Fruit fly (Drosophila melanogaster) whole organism, embryonic: Measurements from ENCODE around the gene CG43867.

ENCODE experiments used
- Bgb ChIP-seq: fragments of 200-800 bp; sonication (Bioruptor generic); IDR thresholded peaks from 2 replicates; pipeline ENCODE4 v1.3.6; 2022; ENCODE audit warnings: missing biosample characterization, missing genetic modification characterization; ENCODE audit not compliant: partially characterized antibody
- CG10147 ChIP-seq: fragments of 200-800 bp; sonication (Bioruptor generic); optimal IDR thresholded peaks from 2 replicates; lab custom pipeline; 2019; ENCODE audit warnings: missing biosample characterization, mild to moderate bottlenecking, missing genetic modification characterization, moderate library complexity
- CG10654 ChIP-seq: fragments of 200-800 bp; sonication (Bioruptor generic); optimal IDR thresholded peaks from 2 replicates; lab custom pipeline; 2016; ENCODE audit warnings: missing biosample characterization, missing genetic modification characterization
- CG11398 ChIP-seq: fragments of 200-800 bp; sonication (Bioruptor generic); optimal IDR thresholded peaks from 2 replicates; lab custom pipeline; 2016; ENCODE audit warnings: missing biosample characterization, missing genetic modification characterization
- CG11560 ChIP-seq: fragments of 200-800 bp; sonication (Bioruptor generic); IDR thresholded peaks from 3 replicates; pipeline ENCODE4 v1.3.6; 2022; ENCODE audit warnings: missing biosample characterization, missing genetic modification characterization
- CG13123 ChIP-seq: fragments of 200-800 bp; sonication (Bioruptor generic); optimal IDR thresholded peaks from 2 replicates; lab custom pipeline; 2016; ENCODE audit warnings: missing biosample characterization, missing genetic modification characterization
- CG15269 ChIP-seq: fragments of 200-800 bp; sonication (Bioruptor generic); optimal IDR thresholded peaks from 2 replicates; lab custom pipeline; 2018; ENCODE audit warnings: missing biosample characterization, mild to moderate bottlenecking, missing genetic modification characterization, moderate library complexity
- CG15601 ChIP-seq: fragments of 200-800 bp; sonication (Bioruptor generic); optimal IDR thresholded peaks from 3 replicates; lab custom pipeline; 2019; ENCODE audit warnings: missing biosample characterization, mild to moderate bottlenecking, missing genetic modification characterization, moderate library complexity
- CG16779 ChIP-seq: fragments of 200-800 bp; sonication (Bioruptor generic); IDR thresholded peaks from 2 replicates; pipeline ENCODE4 v1.3.6; 2022; ENCODE audit warnings: missing biosample characterization, missing genetic modification characterization
- CG16813 ChIP-seq: fragments of 200-800 bp; sonication (Bioruptor generic); IDR thresholded peaks from 3 replicates; pipeline ENCODE4 v1.3.6; 2022; ENCODE audit warnings: missing biosample characterization, missing genetic modification characterization; ENCODE audit not compliant: partially characterized antibody
- CG17568 ChIP-seq: fragments of 200-800 bp; sonication (Bioruptor generic); optimal IDR thresholded peaks from 2 replicates; lab custom pipeline; 2018; ENCODE audit warnings: missing biosample characterization, mild to moderate bottlenecking, missing genetic modification characterization, moderate library complexity
- CG17802 ChIP-seq: fragments of 200-800 bp; sonication (Bioruptor generic); optimal IDR thresholded peaks from 2 replicates; lab custom pipeline; 2018; ENCODE audit warnings: missing biosample characterization, mild to moderate bottlenecking, missing genetic modification characterization, moderate library complexity
- CG32532 ChIP-seq: fragments of 200-800 bp; sonication (Bioruptor generic); IDR thresholded peaks from 2 replicates; pipeline ENCODE4 v1.3.6; 2022; ENCODE audit warnings: missing biosample characterization, missing genetic modification characterization
- CG4424 ChIP-seq: fragments of 200-800 bp; sonication (Bioruptor generic); optimal IDR thresholded peaks from 3 replicates; lab custom pipeline; 2016; ENCODE audit warnings: missing biosample characterization, missing genetic modification characterization
- CG6254 ChIP-seq: fragments of 200-800 bp; sonication (Bioruptor generic); optimal IDR thresholded peaks from 3 replicates; lab custom pipeline; 2017; ENCODE audit warnings: mild to moderate bottlenecking, missing biosample characterization, missing genetic modification reagents, missing genetic modification characterization
- CG8388 ChIP-seq: fragments of 200-800 bp; sonication (Bioruptor generic); optimal IDR thresholded peaks from 2 replicates; lab custom pipeline; 2019; ENCODE audit warnings: missing biosample characterization, mild to moderate bottlenecking, missing genetic modification characterization, moderate library complexity
- Deaf1 ChIP-seq: fragments of 200-800 bp; optimal IDR thresholded peaks from 3 replicates; lab custom pipeline; 2019; ENCODE audit warnings: missing biosample characterization, mild to moderate bottlenecking, missing genetic modification characterization, moderate library complexity
- Doc2 ChIP-seq: fragments of 200-800 bp; sonication (Bioruptor generic); IDR thresholded peaks from 2 replicates; pipeline ENCODE4 v1.3.6; 2022; ENCODE audit warnings: missing biosample characterization, missing genetic modification characterization
- E2f2 ChIP-seq: fragments of 200-800 bp; sonication (Bioruptor generic); IDR thresholded peaks from 2 replicates; pipeline ENCODE4 v1.3.6; 2022; ENCODE audit warnings: missing biosample characterization, missing genetic modification characterization
- Elba2 ChIP-seq: fragments of 200-800 bp; sonication (Bioruptor generic); optimal IDR thresholded peaks from 3 replicates; lab custom pipeline; 2016; ENCODE audit warnings: missing biosample characterization, missing genetic modification characterization
- H15 ChIP-seq: fragments of 200-800 bp; sonication (Bioruptor generic); IDR thresholded peaks from 3 replicates; pipeline ENCODE4 v1.3.6; 2022; ENCODE audit warnings: missing biosample characterization, missing genetic modification characterization
- HmgD ChIP-seq: fragments of 200-800 bp; sonication (Bioruptor generic); optimal IDR thresholded peaks from 3 replicates; lab custom pipeline; 2016; ENCODE audit warnings: missing biosample characterization, missing genetic modification characterization
- Hmr ChIP-seq: fragments of 200-800 bp; sonication (Bioruptor generic); optimal IDR thresholded peaks from 3 replicates; lab custom pipeline; 2017; ENCODE audit warnings: mild to moderate bottlenecking, missing biosample characterization, missing genetic modification reagents, missing genetic modification characterization
- Hr3 ChIP-seq: fragments of 200-800 bp; sonication (Bioruptor generic); optimal IDR thresholded peaks from 3 replicates; lab custom pipeline; 2016; ENCODE audit warnings: missing biosample characterization, missing genetic modification characterization
- Mes4 ChIP-seq: fragments of 200-800 bp; sonication (Bioruptor generic); optimal IDR thresholded peaks from 2 replicates; lab custom pipeline; 2016; ENCODE audit warnings: missing biosample characterization, missing genetic modification characterization
- NFAT ChIP-seq: fragments of 200-800 bp; sonication (Bioruptor generic); IDR thresholded peaks from 2 replicates; pipeline ENCODE4 v1.3.6; 2022; ENCODE audit warnings: missing biosample characterization, missing genetic modification characterization
- Nf-YB ChIP-seq: fragments of 200-800 bp; sonication (Bioruptor generic); optimal IDR thresholded peaks from 3 replicates; lab custom pipeline; 2019; ENCODE audit warnings: missing biosample characterization, mild to moderate bottlenecking, missing genetic modification characterization, moderate library complexity
- NfI ChIP-seq: fragments of 200-800 bp; sonication (Bioruptor generic); optimal IDR thresholded peaks from 3 replicates; lab custom pipeline; 2018; ENCODE audit warnings: missing biosample characterization, mild to moderate bottlenecking, missing genetic modification characterization, moderate library complexity
- Oli ChIP-seq: fragments of 200-800 bp; sonication (Bioruptor generic); optimal IDR thresholded peaks from 2 replicates; lab custom pipeline; 2018; ENCODE audit warnings: missing biosample characterization, mild to moderate bottlenecking, missing genetic modification characterization, moderate library complexity
- Optix ChIP-seq: fragments of 200-800 bp; sonication (Bioruptor generic); IDR thresholded peaks from 3 replicates; pipeline ENCODE4 v1.3.6; 2022; ENCODE audit warnings: missing biosample characterization, missing genetic modification characterization
- Ravus ChIP-seq: fragments of 200-800 bp; sonication (Bioruptor generic); IDR thresholded peaks from 2 replicates; pipeline ENCODE4 v1.3.6; 2022; ENCODE audit warnings: missing biosample characterization, missing genetic modification characterization
- Six4 ChIP-seq: fragments of 200-800 bp; sonication (Bioruptor generic); optimal IDR thresholded peaks from 2 replicates; lab custom pipeline; 2016; ENCODE audit warnings: missing biosample characterization, missing genetic modification characterization
- Ssrp ChIP-seq: fragments of 200-800 bp; sonication (Bioruptor generic); optimal IDR thresholded peaks from 2 replicates; lab custom pipeline; 2018; ENCODE audit warnings: missing biosample characterization, mild to moderate bottlenecking, missing genetic modification characterization, moderate library complexity
- al ChIP-seq: fragments of 200-800 bp; sonication (Bioruptor generic); IDR thresholded peaks from 2 replicates; pipeline ENCODE4 v1.3.6; 2022; ENCODE audit warnings: missing biosample characterization, missing genetic modification characterization
- amos ChIP-seq: fragments of 200-800 bp; sonication (Bioruptor generic); IDR thresholded peaks from 2 replicates; pipeline ENCODE4 v1.3.6; 2022; ENCODE audit warnings: missing biosample characterization, missing genetic modification characterization; ENCODE audit not compliant: partially characterized antibody
- chinmo ChIP-seq: fragments of 200-800 bp; sonication (Bioruptor generic); IDR thresholded peaks from 4 replicates; pipeline ENCODE4 v1.3.6; 2022; ENCODE audit warnings: missing biosample characterization, missing genetic modification characterization; ENCODE audit not compliant: partially characterized antibody
- dmrt11E ChIP-seq: fragments of 200-800 bp; sonication (Bioruptor generic); optimal IDR thresholded peaks from 3 replicates; lab custom pipeline; 2018; ENCODE audit warnings: missing biosample characterization, mild to moderate bottlenecking, missing genetic modification characterization, moderate library complexity
- eve ChIP-seq, 2 experiments: fragments of >200 bp; optimal IDR thresholded peaks; 2 replicates each; lab custom pipeline; 2017; ENCODE audit warnings: missing biosample characterization in 2 of 2, missing genetic modification characterization in 2 of 2
- gfzf ChIP-seq: fragments of 200-800 bp; sonication (Bioruptor generic); optimal IDR thresholded peaks from 2 replicates; lab custom pipeline; 2016; ENCODE audit warnings: missing biosample characterization, mild to moderate bottlenecking, missing genetic modification characterization, moderate library complexity
- gt ChIP-seq: fragments of 200-800 bp; sonication (Bioruptor generic); IDR thresholded peaks from 2 replicates; pipeline ENCODE4 v1.3.6; 2022; ENCODE audit warnings: missing biosample characterization, missing genetic modification characterization
- hbn ChIP-seq: fragments of 200-800 bp; sonication (Bioruptor generic); IDR thresholded peaks from 2 replicates; pipeline ENCODE4 v1.3.6; 2022; ENCODE audit warnings: missing biosample characterization, missing genetic modification characterization; ENCODE audit not compliant: partially characterized antibody
- insv ChIP-seq, 2 experiments: fragments of 200-800 bp; sonication (Bioruptor generic); optimal IDR thresholded peaks; 3 replicates each; lab custom pipeline; 2016 to 2018; ENCODE audit warnings: missing biosample characterization in 2 of 2, missing genetic modification characterization in 2 of 2
- repo ChIP-seq: fragments of 200-800 bp; sonication (Bioruptor generic); optimal IDR thresholded peaks from 2 replicates; lab custom pipeline; 2016; ENCODE audit warnings: missing biosample characterization, missing genetic modification characterization
- run ChIP-seq: fragments of 200-800 bp; sonication (Bioruptor generic); optimal IDR thresholded peaks from 3 replicates; lab custom pipeline; 2018; ENCODE audit warnings: missing biosample characterization, mild to moderate bottlenecking, missing genetic modification characterization
- sens-2 ChIP-seq: fragments of 200-800 bp; sonication (Bioruptor generic); IDR thresholded peaks from 2 replicates; pipeline ENCODE4 v1.3.6; 2022; ENCODE audit warnings: missing biosample characterization, missing genetic modification characterization
- slou ChIP-seq: fragments of 200-800 bp; sonication (Bioruptor generic); optimal IDR thresholded peaks from 3 replicates; lab custom pipeline; 2016; ENCODE audit warnings: missing biosample characterization, missing genetic modification characterization
- z ChIP-seq: fragments of 200-800 bp; sonication (Bioruptor generic); IDR thresholded peaks from 3 replicates; pipeline ENCODE4 v1.3.6; 2022; ENCODE audit warnings: missing biosample characterization, missing genetic modification characterization

CG43867 gene

dm6 chrX:779344-779743 is 148.4 kb downstream of the CG43867 start (continued):
- TF ChIP-seq CG16813 (no peak), CG16779 (GFP tag; lab: Robert Waterston, UW) (no peak), CG8388 (peak; percentile 13), slou (GFP tag; lab: Kevin White, UChicago) (no peak), z (GFP tag; lab: Robert Waterston, UW) (no peak), CG17568 (GFP tag; lab: Kevin White, UChicago) (no peak), CG4424 (GFP tag; lab: Kevin White, UChicago) (peak; percentile 18), NfI (GFP tag; lab: Kevin White, UChicago) (peak; percentile 11), Optix (no peak), Hmr (GFP tag; lab: Kevin White, UChicago) (no peak), Doc2 (GFP tag; lab: Robert Waterston, UW) (no peak), Nf-YB (GFP tag; lab: Kevin White, UChicago) (peak; percentile 16), chinmo (GFP tag; lab: Robert Waterston, UW) (no peak), dmrt11E (tag; lab: Kevin White, UChicago) (peak; percentile 29), amos (no peak), Oli (tag; lab: Kevin White, UChicago) (peak; percentile 48), CG6254 (GFP tag; lab: Kevin White, UChicago) (no peak), H15 (GFP tag; lab: Robert Waterston, UW) (no peak), insv (GFP tag; optimal IDR thresholded peaks at IDR 0.05; lab: Kevin White, UChicago) (no peak), CG15601 (no peak), CG10147 (no peak), CG32532 (no peak), CG15269 (peak; percentile 28), Mes4 (no peak), gt (GFP tag; lab: Robert Waterston, UW) (no peak), CG11398 (no peak), E2f2 (GFP tag; lab: Robert Waterston, UW) (no peak), run (tag; lab: Kevin White, UChicago) (no peak), Elba2 (GFP tag; lab: Kevin White, UChicago) (no peak), hbn (GFP tag; lab: Robert Waterston, UW) (no peak), Deaf1 (no peak), Hr3 (GFP tag; lab: Kevin White, UChicago) (peak; percentile 6), NFAT (GFP tag; lab: Robert Waterston, UW) (no peak), HmgD (no peak), CG11560 (no peak), Ravus (no peak), al (no peak), repo (GFP tag; lab: Kevin White, UChicago) (no peak), Ssrp (tag; lab: Kevin White, UChicago) (no peak), Bgb (GFP tag; lab: Robert Waterston, UW) (no peak), Six4 (GFP tag; lab: Kevin White, UChicago) (no peak), CG13123 (GFP tag; lab: Kevin White, UChicago) (no peak), eve (GFP tag; optimal IDR thresholded peaks at IDR 0.05; lab: Kevin White, UChicago) (no peak), CG17802 (no peak), gfzf (GFP tag; lab: Kevin White, UChicago) (no peak), sens-2 (no peak), CG10654 (no peak)
- TF ChIP-seq, all 482 proteins: peak for 64
